Fruit fly (Drosophila melanogaster) whole organism, pupa: ENCODE data around the gene CG33322.

Source experiments
- CG12605 ChIP-seq: fragments of 200-800 bp; sonication (Bioruptor generic); IDR thresholded peaks from 2 replicates; pipeline ENCODE4 v1.3.6; 2022; ENCODE audit warnings: missing biosample characterization, missing genetic modification characterization
- CG13204 ChIP-seq: fragments of 200-800 bp; sonication (Bioruptor generic); optimal IDR thresholded peaks from 2 replicates; lab custom pipeline; 2018; ENCODE audit warnings: missing biosample characterization, mild to moderate bottlenecking, missing genetic modification characterization, moderate library complexity
- CG14655 ChIP-seq: fragments of 200-800 bp; sonication (Bioruptor generic); optimal IDR thresholded peaks from 3 replicates; lab custom pipeline; 2017; ENCODE audit warnings: mild to moderate bottlenecking, missing biosample characterization, missing genetic modification reagents, missing genetic modification characterization
- CG15710 ChIP-seq: fragments of 200-800 bp; sonication (Bioruptor generic); optimal IDR thresholded peaks from 2 replicates; lab custom pipeline; 2018; ENCODE audit warnings: missing biosample characterization, mild to moderate bottlenecking, missing genetic modification characterization, moderate library complexity
- CG32121 ChIP-seq: fragments of 200-800 bp; sonication (Bioruptor generic); IDR thresholded peaks from 2 replicates; pipeline ENCODE4 v1.3.6; 2022; ENCODE audit warnings: missing biosample characterization, missing genetic modification characterization
- CG34367 ChIP-seq: fragments of 200-800 bp; sonication (Bioruptor generic); optimal IDR thresholded peaks from 2 replicates; lab custom pipeline; 2018; ENCODE audit warnings: missing biosample characterization, mild to moderate bottlenecking, missing genetic modification characterization
- CG4496 ChIP-seq: fragments of 200-800 bp; sonication (Bioruptor generic); IDR thresholded peaks from 3 replicates; pipeline ENCODE4 v1.3.6; 2022; ENCODE audit warnings: missing biosample characterization, missing genetic modification characterization
- CG8159 ChIP-seq: fragments of 200-800 bp; sonication (Bioruptor generic); optimal IDR thresholded peaks from 3 replicates; lab custom pipeline; 2018; ENCODE audit warnings: missing biosample characterization, mild to moderate bottlenecking, missing genetic modification characterization, moderate library complexity
- CG8301 ChIP-seq: fragments of 200-800 bp; sonication (Bioruptor generic); optimal IDR thresholded peaks from 2 replicates; lab custom pipeline; 2018; ENCODE audit warnings: missing biosample characterization, mild to moderate bottlenecking, missing genetic modification characterization
- CG9948 ChIP-seq: fragments of 200-800 bp; sonication (Bioruptor generic); optimal IDR thresholded peaks from 2 replicates; lab custom pipeline; 2018; ENCODE audit warnings: missing biosample characterization, mild to moderate bottlenecking, missing genetic modification characterization, moderate library complexity
- EcR ChIP-seq: fragments of 200-800 bp; sonication (Bioruptor generic); optimal IDR thresholded peaks from 3 replicates; lab custom pipeline; 2019; ENCODE audit warnings: missing biosample characterization, missing genetic modification characterization, mild to moderate bottlenecking, moderate library complexity, missing genetic modification reagents
- Pif1A ChIP-seq: fragments of 200-800 bp; sonication (Bioruptor generic); optimal IDR thresholded peaks from 3 replicates; lab custom pipeline; 2016; ENCODE audit warnings: missing biosample characterization, missing genetic modification characterization
- Pif1B ChIP-seq: fragments of 200-800 bp; sonication (Bioruptor generic); optimal IDR thresholded peaks from 3 replicates; lab custom pipeline; 2016; ENCODE audit warnings: missing biosample characterization, missing genetic modification characterization
- rn ChIP-seq: fragments of 200-800 bp; sonication (Bioruptor generic); IDR thresholded peaks from 2 replicates; pipeline ENCODE4 v1.3.6; 2022; ENCODE audit warnings: missing biosample characterization, missing genetic modification characterization

dm6 chr2L:20778380-20778779 lies 37.7 kb downstream of the CG33322 start:
- TF ChIP-seq CG13204 (GFP tag; lab: Kevin White, UChicago) = no peak
- no peak for TF ChIP-seq CG15710 (tag; lab: Kevin White, UChicago)
- TF ChIP-seq CG14655 = no peak
- no peak for TF ChIP-seq CG4496 (GFP tag; lab: Robert Waterston, UW)
- no peak for TF ChIP-seq CG34367 (tag; lab: Kevin White, UChicago)
- TF ChIP-seq CG12605 (GFP tag; lab: Robert Waterston, UW) = no peak
- no peak for TF ChIP-seq Pif1A
- TF ChIP-seq CG9948 (tag; lab: Kevin White, UChicago) = no peak
- TF ChIP-seq CG8159 (tag; lab: Kevin White, UChicago) = no peak
- no peak for TF ChIP-seq EcR (GFP tag; lab: Kevin White, UChicago)
- TF ChIP-seq Pif1B (GFP tag; lab: Kevin White, UChicago) = no peak
- no peak for TF ChIP-seq CG8301 (tag; lab: Kevin White, UChicago)
- no peak for TF ChIP-seq CG32121 (GFP tag; lab: Robert Waterston, UW)
- no peak for TF ChIP-seq rn
